Worm (Caenorhabditis elegans) whole organism, L2 larva: ENCODE data around the gene T24E12.10.

Experiments
- aly-2 ChIP-seq: fragments of 150-350 bp; optimal IDR thresholded peaks from 2 replicates; lab custom pipeline; 2014; ENCODE audit warnings: missing biosample characterization, missing genetic modification characterization
- ceh-16 ChIP-seq: fragments of 150-350 bp; optimal IDR thresholded peaks from 2 replicates; lab custom pipeline; 2014; ENCODE audit warnings: missing biosample characterization, missing genetic modification characterization
- dmd-4 ChIP-seq: sonication (generic microtip); optimal IDR thresholded peaks from 2 replicates; lab custom pipeline; 2017; ENCODE audit warnings: missing biosample characterization, missing genetic modification characterization
- elt-3 ChIP-seq: sonication (generic microtip); optimal IDR thresholded peaks from 2 replicates; lab custom pipeline; 2017; ENCODE audit warnings: missing biosample characterization, missing genetic modification characterization
- lin-39 ChIP-seq: fragments of 150-350 bp; optimal IDR thresholded peaks from 2 replicates; lab custom pipeline; 2014; ENCODE audit warnings: missing biosample characterization, missing genetic modification reagents, missing genetic modification characterization
- mab-5 ChIP-seq: fragments of 150-350 bp; optimal IDR thresholded peaks from 2 replicates; lab custom pipeline; 2014; ENCODE audit warnings: missing biosample characterization, missing genetic modification characterization
- mdl-1 ChIP-seq, 2 experiments: fragments of 150-350 bp in 1 of 2; sonication (generic microtip) in 1 of 2; optimal IDR thresholded peaks; 2 replicates each; lab custom pipeline; 2017; ENCODE audit warnings: missing biosample characterization in 2 of 2, missing genetic modification characterization in 2 of 2
- nhr-11 ChIP-seq: fragments of 150-350 bp; optimal IDR thresholded peaks from 2 replicates; lab custom pipeline; 2014; ENCODE audit warnings: missing biosample characterization, missing genetic modification characterization
- nhr-237 ChIP-seq: fragments of 150-350 bp; optimal IDR thresholded peaks from 2 replicates; lab custom pipeline; 2014; ENCODE audit warnings: missing biosample characterization, missing genetic modification characterization
- nhr-25 ChIP-seq: fragments of 150-350 bp; sonication (generic microtip); optimal IDR thresholded peaks from 3 replicates; lab custom pipeline; 2014; ENCODE audit warnings: missing biosample characterization, missing genetic modification characterization
- unc-55 ChIP-seq: fragments of 150-350 bp; sonication (generic microtip); optimal IDR thresholded peaks from 3 replicates; lab custom pipeline; 2014; ENCODE audit warnings: missing biosample characterization, missing genetic modification reagents, missing genetic modification characterization
- unc-62 ChIP-seq: fragments of 150-350 bp; optimal IDR thresholded peaks from 2 replicates; lab custom pipeline; 2014; ENCODE audit warnings: missing biosample characterization, missing genetic modification reagents, missing genetic modification characterization

DNA sequence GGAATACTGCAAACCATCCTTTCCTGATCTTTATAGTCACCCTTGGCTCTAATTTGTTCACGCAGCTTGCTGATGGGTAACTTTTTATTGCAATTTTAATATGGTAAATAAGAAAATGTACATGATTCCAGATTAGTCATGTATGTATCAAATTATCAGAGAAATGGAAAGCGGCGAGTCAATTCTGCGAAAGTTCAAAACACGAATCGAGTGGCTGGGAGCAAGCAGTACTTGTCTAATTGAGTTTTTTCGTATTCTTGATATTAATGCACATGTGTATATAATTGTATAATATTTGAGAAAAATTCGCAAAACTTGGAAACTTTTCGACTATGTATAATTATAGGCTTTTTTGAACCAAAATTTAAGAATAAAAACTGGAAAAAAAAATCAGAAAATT, 14.0 kb downstream of the T24E12.10 start, which contains the start of gene T24E12.12:
- no peak for TF ChIP-seq nhr-25
- TF ChIP-seq elt-3 (tag; lab: Kevin White, UChicago) = no peak
- TF ChIP-seq aly-2 = no peak
- TF ChIP-seq unc-55 (GFP tag; lab: Kevin White, UChicago) = no peak
- TF ChIP-seq mab-5 (tag; lab: Kevin White, UChicago) = no peak
- TF ChIP-seq nhr-237 (tag; lab: Kevin White, UChicago) = no peak
- no peak for TF ChIP-seq lin-39 (tag; lab: Kevin White, UChicago)
- no peak for TF ChIP-seq ceh-16 (tag; lab: Kevin White, UChicago)
- TF ChIP-seq mdl-1 (tag; optimal IDR thresholded peaks at IDR 0.05; lab: Kevin White, UChicago) = no peak
- TF ChIP-seq dmd-4 (tag; lab: Kevin White, UChicago) = no peak
- no peak for TF ChIP-seq unc-62 (GFP tag; lab: Kevin White, UChicago)
- no peak for TF ChIP-seq nhr-11
